Fruit fly (Drosophila melanogaster) ovary, adult (tissue): ENCODE data around the gene CG33322.

Experiments
- CG17801 ChIP-seq: fragments of 200-800 bp; optimal IDR thresholded peaks from 2 replicates; lab custom pipeline; 2019; ENCODE audit warnings: missing biosample characterization, mild to moderate bottlenecking, missing genetic modification characterization, moderate library complexity; ENCODE audit not compliant: partially characterized antibody

The CG33322 gene

dm6 chr2L:20768568-20769071, 47.4 kb downstream of the CG33322 start:
- TF ChIP-seq CG17801 (GFP tag; lab: Kevin White, UChicago), result no peak

dm6 chr2L:20764663-20765062, 51.4 kb downstream of the CG33322 start:
- TF ChIP-seq CG17801 (GFP tag; lab: Kevin White, UChicago), result no peak
